Fruit fly (Drosophila melanogaster) whole organism: ENCODE results near the gene Usp1.

Experiments
- CG8478 ChIP-seq: fragments of >200 bp; optimal IDR thresholded peaks from 2 replicates; lab custom pipeline; 2018; ENCODE audit warnings: inconsistent platforms
- Dll ChIP-seq: fragments of >200 bp; optimal IDR thresholded peaks from 2 replicates; lab custom pipeline; 2017
- EcR ChIP-seq, 2 experiments: fragments of >200 bp; optimal IDR thresholded peaks; 2 replicates each; lab custom pipeline; 2017; ENCODE audit warnings: missing biosample characterization in 2 of 2, missing genetic modification characterization in 2 of 2, missing genetic modification reagents in 2 of 2
- pan ChIP-seq: fragments of >200 bp; optimal IDR thresholded peaks from 2 replicates; lab custom pipeline; 2017
- psq ChIP-seq: fragments of >200 bp; optimal IDR thresholded peaks from 2 replicates; lab custom pipeline; 2017
- usp ChIP-seq: fragments of >200 bp; optimal IDR thresholded peaks from 2 replicates; lab custom pipeline; 2017; ENCODE audit warnings: missing biosample characterization, missing genetic modification characterization, mixed read lengths

The Usp1 gene

DNA sequence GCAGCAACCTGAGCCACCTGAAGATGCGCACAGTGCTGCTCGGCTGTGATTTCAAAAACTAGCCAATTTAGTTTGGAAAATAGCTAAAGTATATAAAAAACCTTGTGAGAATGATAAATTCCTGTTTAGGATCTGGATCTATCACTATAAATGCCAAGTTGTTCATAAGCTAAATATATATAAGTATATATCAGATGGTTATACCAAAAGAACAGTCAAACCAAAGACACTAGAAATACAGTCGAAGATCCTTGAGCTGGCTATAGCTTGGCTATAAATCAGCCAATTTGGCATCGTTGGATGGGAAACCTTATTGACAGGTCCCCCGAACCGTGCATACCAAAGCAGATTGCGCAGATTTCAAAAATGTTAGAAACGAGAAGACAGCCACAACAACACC is 34.3 kb downstream of the Usp1 start:
- TF ChIP-seq usp (no peak), Dll (lab: Kevin White, UChicago) (no peak), EcR (GFP tag; optimal IDR thresholded peaks at IDR 0.05; lab: Kevin White, UChicago) (no peak), pan (lab: Kevin White, UChicago) (no peak), CG8478 (no peak), psq (lab: Kevin White, UChicago) (no peak)

- no peak for TF ChIP-seq CG8478
- TF ChIP-seq pan (lab: Kevin White, UChicago), result no peak
- TF ChIP-seq EcR (GFP tag; optimal IDR thresholded peaks at IDR 0.05; lab: Kevin White, UChicago), result no peak
- no peak for TF ChIP-seq psq (lab: Kevin White, UChicago)
- no peak for TF ChIP-seq usp
- no peak for TF ChIP-seq Dll (lab: Kevin White, UChicago)
Observed at dm6 chr3R:29265075-29265474, 36.1 kb downstream of the Usp1 start.

DNA sequence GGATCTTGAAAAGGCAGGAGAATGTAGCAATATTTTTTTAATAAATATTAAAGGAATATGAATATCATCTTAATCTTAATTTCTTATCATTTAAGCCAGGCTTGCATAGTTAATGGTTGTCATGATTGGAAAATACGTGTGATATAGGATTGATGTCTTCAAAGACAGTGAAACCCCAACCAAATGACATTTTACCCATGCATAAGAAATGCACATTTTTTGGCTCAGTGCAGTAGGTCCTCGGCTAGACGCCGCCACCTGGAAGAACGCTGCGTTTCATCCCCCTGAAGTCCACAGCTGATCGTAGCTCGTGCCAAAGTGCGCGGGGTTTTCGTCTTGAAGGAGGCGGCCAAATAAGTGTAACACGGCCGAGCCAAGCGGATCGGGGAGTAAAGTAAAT is 37.6 kb downstream of the Usp1 start:
- TF ChIP-seq EcR (GFP tag; optimal IDR thresholded peaks at IDR 0.05; lab: Kevin White, UChicago), result no peak
- TF ChIP-seq pan (lab: Kevin White, UChicago), result no peak
- TF ChIP-seq Dll (lab: Kevin White, UChicago), result no peak
- TF ChIP-seq usp, result no peak
- TF ChIP-seq CG8478, result no peak
- TF ChIP-seq psq (lab: Kevin White, UChicago), result no peak

DNA sequence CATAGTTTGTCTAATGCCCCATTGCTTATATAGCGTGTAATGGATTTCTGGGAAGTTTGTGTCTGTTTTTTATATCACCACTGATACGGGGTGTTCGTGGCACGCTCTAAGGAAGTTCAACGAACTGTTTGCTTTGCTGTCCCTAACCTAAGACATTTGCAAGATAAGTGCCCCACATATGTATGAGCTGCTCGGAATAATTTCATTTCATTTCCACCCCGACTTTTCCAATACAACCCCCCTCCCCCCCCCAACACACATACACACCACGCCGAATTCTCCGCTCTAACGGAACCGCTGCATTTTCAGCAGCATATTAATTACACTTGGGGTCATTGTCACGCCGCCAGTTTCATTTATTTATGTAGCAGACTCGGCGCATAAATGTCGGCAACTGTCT is 39.1 kb downstream of the Usp1 start:
- no peak for TF ChIP-seq usp
- no peak for TF ChIP-seq pan (lab: Kevin White, UChicago)
- no peak for TF ChIP-seq CG8478
- no peak for TF ChIP-seq EcR (GFP tag; optimal IDR thresholded peaks at IDR 0.05; lab: Kevin White, UChicago)
- no peak for TF ChIP-seq Dll (lab: Kevin White, UChicago)
- TF ChIP-seq psq (lab: Kevin White, UChicago), result no peak

dm6 chr3R:29269204-29269603 is 40.2 kb downstream of the Usp1 start:
- TF ChIP-seq usp (no peak), Dll (lab: Kevin White, UChicago) (no peak), EcR (GFP tag; optimal IDR thresholded peaks at IDR 0.05; lab: Kevin White, UChicago) (no peak), pan (lab: Kevin White, UChicago) (no peak), CG8478 (no peak), psq (lab: Kevin White, UChicago) (no peak)

- TF ChIP-seq EcR (GFP tag; optimal IDR thresholded peaks at IDR 0.05; lab: Kevin White, UChicago) (no peak), Dll (lab: Kevin White, UChicago) (no peak), CG8478 (no peak), psq (lab: Kevin White, UChicago) (no peak), pan (lab: Kevin White, UChicago) (no peak), usp (no peak)
Observed at dm6 chr3R:29273029-29273428, 44.1 kb downstream of the Usp1 start.

DNA sequence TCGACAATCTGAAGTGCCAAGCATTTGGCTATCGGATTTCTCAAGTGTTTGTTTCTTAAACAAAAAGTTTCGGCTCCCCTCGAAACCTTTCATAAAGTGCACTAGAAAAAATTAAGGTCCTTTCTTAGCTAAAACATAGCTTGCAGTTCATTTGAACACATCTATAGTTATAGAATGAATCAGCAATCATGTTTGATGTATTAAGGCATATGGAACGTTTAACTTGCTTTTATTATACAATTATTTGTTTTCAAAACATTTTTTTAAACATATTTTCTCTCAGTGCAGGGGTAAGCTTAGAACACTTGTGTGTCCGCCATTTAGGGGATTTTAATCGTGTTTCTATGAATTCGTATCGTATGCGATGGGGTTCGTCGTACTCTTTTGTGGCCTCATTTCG is 45.6 kb downstream of the Usp1 start:
- TF ChIP-seq EcR (GFP tag; optimal IDR thresholded peaks at IDR 0.05; lab: Kevin White, UChicago), result no peak
- no peak for TF ChIP-seq Dll (lab: Kevin White, UChicago)
- TF ChIP-seq psq (lab: Kevin White, UChicago), result no peak
- TF ChIP-seq CG8478, result no peak
- TF ChIP-seq usp, result no peak
- no peak for TF ChIP-seq pan (lab: Kevin White, UChicago)

- TF ChIP-seq usp (no peak), CG8478 (no peak), pan (lab: Kevin White, UChicago) (no peak), psq (lab: Kevin White, UChicago) (no peak), EcR (GFP tag; optimal IDR thresholded peaks at IDR 0.05; lab: Kevin White, UChicago) (no peak), Dll (lab: Kevin White, UChicago) (no peak)
Observed at dm6 chr3R:29277009-29277408, 48.0 kb downstream of the Usp1 start.

DNA sequence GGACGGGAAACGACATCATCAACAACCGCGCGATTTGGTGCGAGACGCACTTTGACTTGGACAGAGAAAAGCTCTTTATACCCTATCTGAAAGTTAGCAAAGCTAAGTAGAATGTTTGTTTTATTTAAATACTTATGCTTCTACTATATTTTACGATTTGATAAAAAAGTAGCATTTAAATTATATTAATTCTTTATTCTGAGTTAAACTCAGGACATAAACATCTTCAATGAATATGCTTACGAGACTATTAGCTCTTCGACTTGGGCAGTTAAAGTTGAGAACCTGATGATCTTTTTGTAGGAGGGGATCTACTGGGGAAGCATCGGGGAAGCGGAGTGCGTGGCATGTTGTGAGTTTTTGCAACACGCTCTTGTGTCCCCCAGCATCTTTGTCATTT is 48.8 kb downstream of the Usp1 start:
- TF ChIP-seq CG8478 (no peak), Dll (lab: Kevin White, UChicago) (no peak), usp (no peak), psq (lab: Kevin White, UChicago) (no peak), EcR (GFP tag; optimal IDR thresholded peaks at IDR 0.05; lab: Kevin White, UChicago) (no peak), pan (lab: Kevin White, UChicago) (no peak)

DNA sequence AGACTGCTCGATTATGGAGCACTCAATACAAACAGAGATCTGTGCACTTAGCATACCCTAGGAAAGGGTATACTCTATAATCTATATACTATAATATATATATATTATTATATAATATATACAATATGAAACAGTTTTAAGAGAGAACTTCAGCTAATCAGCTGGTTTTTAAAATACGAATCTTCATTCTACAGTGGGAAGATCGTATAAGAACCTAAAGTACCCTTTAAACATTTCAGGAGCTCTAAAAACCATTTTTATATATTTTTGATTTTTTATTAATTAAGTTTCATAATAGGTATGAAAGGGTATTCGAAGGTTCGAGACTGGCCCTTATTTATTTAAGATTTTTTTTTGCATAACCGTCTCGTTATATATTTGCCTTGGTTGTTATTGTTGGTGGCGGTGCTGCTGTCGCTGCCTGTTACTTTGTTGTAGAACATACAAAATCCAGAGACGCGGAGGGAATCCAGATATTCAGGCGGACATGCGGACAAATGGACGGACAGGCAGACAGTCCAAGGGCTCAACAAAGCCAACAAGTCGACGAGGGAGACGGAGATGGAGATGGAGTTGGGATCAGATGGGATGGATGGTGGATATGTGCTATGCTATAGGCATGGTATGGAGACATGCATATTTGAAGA is 50.7 kb downstream of the Usp1 start:
- TF ChIP-seq Dll (lab: Kevin White, UChicago), result no peak
- no peak for TF ChIP-seq psq (lab: Kevin White, UChicago)
- TF ChIP-seq usp, result no peak
- TF ChIP-seq pan (lab: Kevin White, UChicago), result peak; percentile 49
- TF ChIP-seq EcR (GFP tag; optimal IDR thresholded peaks at IDR 0.05; lab: Kevin White, UChicago), result no peak
- TF ChIP-seq CG8478, result no peak

DNA sequence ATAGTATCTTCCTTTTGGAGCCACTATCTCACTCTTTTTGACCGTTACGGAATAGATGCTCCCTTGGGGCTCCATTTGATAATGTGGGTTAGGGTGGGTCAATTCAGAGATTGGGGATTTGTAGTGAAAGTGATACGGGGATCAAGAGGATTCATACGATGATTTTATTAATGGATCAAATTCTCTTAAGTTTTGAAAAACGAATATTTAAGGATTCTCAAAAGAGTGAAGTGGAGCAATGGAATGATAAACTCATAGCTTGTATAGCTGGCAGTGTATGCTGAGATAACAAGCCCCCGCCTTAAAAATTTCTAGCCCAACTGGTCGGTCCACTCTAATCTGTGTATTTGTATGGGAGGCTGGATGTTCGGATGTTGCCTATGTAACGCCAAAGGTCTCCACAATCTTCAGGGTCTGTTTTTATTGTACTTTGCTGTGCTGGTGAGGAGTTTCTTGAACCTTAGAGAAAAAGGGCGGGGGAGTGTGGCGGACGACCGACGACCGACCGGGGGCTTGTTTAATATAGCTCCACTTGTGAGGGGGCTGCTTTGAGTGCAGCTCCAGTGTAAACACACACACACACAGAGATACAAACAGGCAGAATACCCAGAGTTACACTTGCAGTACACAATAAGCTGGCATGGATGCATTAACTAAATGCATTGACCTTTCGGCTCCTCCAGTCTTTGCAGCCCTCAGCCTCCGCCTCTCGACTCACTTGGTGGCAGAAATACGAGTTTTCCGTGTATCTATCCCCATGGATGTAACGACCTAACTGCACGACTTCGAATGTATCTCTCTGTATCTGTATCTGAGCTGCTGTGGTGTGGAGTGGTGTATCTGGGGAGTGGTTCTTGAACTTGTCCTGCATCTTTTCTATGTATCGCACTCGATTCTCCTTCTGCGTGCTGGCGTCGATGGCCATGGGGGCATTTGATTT is 51.9 kb downstream of the Usp1 start:
- no peak for TF ChIP-seq CG8478
- peak in 1 of 2 experiments; percentile 94 for TF ChIP-seq EcR (GFP tag; optimal IDR thresholded peaks at IDR 0.05; lab: Kevin White, UChicago)
- no peak for TF ChIP-seq Dll (lab: Kevin White, UChicago)
- TF ChIP-seq psq (lab: Kevin White, UChicago), result no peak
